Fruit fly (Drosophila melanogaster): ENCODE data around the gene tant.

Gene tant

DNA sequence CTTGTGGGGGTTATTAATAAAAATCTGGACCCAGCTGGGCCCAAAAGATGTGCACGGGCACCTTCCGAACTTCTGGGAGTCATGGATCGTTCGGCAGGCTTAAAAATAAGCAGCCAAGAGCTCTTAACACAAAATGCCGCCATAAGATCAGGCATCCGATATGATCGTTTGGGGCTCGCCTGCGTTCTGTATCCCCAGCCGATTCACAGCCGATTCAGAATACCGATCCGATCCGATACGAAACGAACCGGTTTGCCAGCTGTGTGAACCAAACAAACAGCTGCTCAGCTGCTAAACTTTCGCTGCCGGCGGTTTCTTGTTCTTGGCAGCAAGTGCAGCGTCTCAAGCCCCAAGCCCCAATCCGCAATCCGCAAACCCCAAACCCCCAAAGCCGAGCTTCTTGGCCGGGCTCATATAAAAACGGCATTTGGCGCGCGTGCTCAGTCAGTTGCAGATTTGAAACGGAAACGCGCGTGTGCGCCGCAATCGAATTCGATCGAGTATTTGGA is 11.0 kb downstream of the tant start, which contains the start of gene CG42269:
Gene CG42269 (plus strand): TSS at position 416 of the 509 bp plus-strand sequence.
- no peak for TF ChIP-seq CG17801 (GFP tag; optimal IDR thresholded peaks at IDR 0.05; ENCODE audit: partially characterized antibody)

- TF ChIP-seq CG17801 (GFP tag; optimal IDR thresholded peaks at IDR 0.05; ENCODE audit: partially characterized antibody), result no peak
Observed at dm6 chr3L:6068178-6068577, 13.2 kb downstream of the tant start.

dm6 chr3L:6070119-6070518 is 15.2 kb downstream of the tant start:
- no peak for TF ChIP-seq CG17801 (GFP tag; optimal IDR thresholded peaks at IDR 0.05; ENCODE audit: partially characterized antibody)

DNA sequence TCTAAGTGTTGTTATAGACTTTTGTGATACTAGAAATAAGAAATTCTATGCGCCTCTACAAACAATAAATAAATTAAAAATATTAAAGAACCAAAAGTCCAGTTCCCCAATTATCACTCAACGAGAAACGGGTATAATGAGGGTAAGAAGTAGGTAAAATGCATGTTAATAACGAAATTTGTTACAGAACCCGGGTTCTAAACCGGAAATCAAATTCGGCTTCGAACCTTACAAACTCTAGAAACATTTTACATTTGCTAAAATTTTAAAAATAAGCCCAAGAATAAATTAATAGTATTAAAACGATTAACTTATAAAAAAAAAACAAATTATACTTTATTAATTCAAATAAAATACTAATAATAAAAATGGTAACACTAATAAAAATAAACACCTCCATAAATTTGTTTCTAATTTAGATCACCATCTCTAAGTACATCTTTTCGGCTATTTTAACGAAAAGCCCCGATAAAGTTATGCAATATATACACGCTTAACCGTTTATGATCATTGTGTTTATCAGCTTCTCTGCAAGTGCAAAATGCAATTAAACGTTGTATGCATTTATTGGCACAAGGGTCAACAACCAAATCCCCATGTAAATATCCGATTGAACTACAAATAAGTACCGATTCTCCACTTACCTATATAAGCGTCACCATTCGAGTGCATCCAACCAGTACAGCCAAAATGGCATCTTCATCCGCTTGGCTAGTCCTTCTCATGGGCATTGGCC is 16.7 kb downstream of the tant start, which contains the start of gene CG6602:
Gene CG6602 (plus strand): TSS at position 686 of the 736 bp plus-strand sequence.
- peak; percentile 48 for TF ChIP-seq CG17801 (GFP tag; optimal IDR thresholded peaks at IDR 0.05; ENCODE audit: partially characterized antibody)

dm6 chr3L:6074975-6075692 is 20.2 kb downstream of the tant start, which contains the start of the genes CG13295 and CG6610:
CG13295 (minus strand) TSS chr3L:6075245.
CG6610 (plus strand) TSS chr3L:6075536.
- peak; percentile 55 for TF ChIP-seq CG17801 (GFP tag; optimal IDR thresholded peaks at IDR 0.05; ENCODE audit: partially characterized antibody)

- no peak for TF ChIP-seq CG17801 (GFP tag; optimal IDR thresholded peaks at IDR 0.05; ENCODE audit: partially characterized antibody)
Observed at dm6 chr3L:6076429-6076828, 21.5 kb downstream of the tant start, which contains the start of gene ssp6. ssp6 (plus strand) TSS chr3L:6076722.

- no peak for TF ChIP-seq CG17801 (GFP tag; optimal IDR thresholded peaks at IDR 0.05; ENCODE audit: partially characterized antibody)
Observed at dm6 chr3L:6082561-6082960, 27.6 kb downstream of the tant start, which contains the start of gene CG13293. CG13293 (plus strand) TSS chr3L:6082883.

dm6 chr3L:6084446-6084845 is 29.5 kb downstream of the tant start:
- TF ChIP-seq CG17801 (GFP tag; optimal IDR thresholded peaks at IDR 0.05; ENCODE audit: partially characterized antibody), result no peak

dm6 chr3L:6085157-6085556 is 30.2 kb downstream of the tant start:
- TF ChIP-seq CG17801 (GFP tag; optimal IDR thresholded peaks at IDR 0.05; ENCODE audit: partially characterized antibody), result no peak

DNA sequence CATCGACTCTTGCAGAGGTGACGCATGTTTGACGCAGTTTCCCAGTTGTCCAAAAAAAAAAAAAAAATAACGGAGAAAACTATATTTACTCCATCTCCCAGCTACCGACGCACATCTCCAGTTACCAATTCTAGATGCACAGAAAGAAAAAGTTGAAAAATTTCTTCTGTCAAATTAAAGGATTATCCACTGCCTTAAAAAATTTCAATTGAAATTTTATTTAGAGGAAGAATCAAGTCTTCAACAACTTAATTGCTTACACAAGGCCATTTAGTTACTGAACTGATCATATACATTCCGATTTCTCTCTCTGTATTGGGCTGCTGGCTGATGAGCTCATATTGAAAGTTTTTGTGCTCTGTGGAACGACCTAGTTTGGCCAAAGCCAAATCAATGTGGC is 31.1 kb downstream of the tant start:
- no peak for TF ChIP-seq CG17801 (GFP tag; optimal IDR thresholded peaks at IDR 0.05; ENCODE audit: partially characterized antibody)

DNA sequence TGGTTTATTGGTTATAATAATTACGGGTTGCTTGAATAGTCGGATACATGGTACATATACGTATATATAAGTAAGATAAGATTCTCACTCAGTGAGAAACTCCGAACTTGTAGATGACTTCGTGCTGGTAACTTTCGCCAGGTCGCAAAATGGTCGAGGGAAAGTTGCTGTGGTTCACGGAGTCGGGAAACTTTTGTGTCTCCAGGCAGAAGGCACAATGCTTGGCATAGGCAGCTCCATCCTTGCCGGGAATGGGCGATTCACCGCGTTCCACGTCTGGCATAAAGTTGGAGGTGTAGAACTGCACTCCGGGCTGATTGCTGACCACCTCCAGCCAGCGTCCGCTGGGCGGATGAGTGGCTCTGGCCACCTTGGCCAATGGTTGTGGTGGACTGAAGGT is 38.3 kb downstream of the tant start, which contains the start of gene CG10469:
Gene CG10469 (minus strand): TSS at position 101 of the 400 bp plus-strand sequence.
- TF ChIP-seq CG17801 (GFP tag; optimal IDR thresholded peaks at IDR 0.05; ENCODE audit: partially characterized antibody), result no peak

DNA sequence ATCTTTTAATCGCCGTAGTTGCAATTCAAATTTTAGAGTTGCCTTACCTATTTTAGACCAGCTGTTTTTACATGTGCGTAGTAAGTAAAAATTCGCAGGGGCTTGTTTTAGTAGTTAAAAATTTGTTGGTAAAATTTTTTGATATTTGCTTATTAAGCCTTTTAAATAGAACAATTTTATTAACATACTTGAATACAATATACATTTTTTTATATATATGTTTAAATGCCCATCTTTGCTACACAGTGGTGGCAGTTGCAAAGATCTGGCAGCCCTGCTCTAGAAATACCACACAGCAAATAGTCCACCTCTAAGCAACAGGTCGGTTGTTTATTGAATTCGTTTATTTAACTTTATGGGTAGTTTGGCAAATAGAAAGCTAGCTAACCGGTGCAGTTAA is 39.8 kb downstream of the tant start, which contains the start of the genes CG10467 and loj:
Gene CG10467 (minus strand): TSS at position 51 of the 400 bp plus-strand sequence.
Gene loj (plus strand): TSS at position 291 of the 400 bp plus-strand sequence.
- peak; percentile 91 for TF ChIP-seq CG17801 (GFP tag; optimal IDR thresholded peaks at IDR 0.05; ENCODE audit: partially characterized antibody)

DNA sequence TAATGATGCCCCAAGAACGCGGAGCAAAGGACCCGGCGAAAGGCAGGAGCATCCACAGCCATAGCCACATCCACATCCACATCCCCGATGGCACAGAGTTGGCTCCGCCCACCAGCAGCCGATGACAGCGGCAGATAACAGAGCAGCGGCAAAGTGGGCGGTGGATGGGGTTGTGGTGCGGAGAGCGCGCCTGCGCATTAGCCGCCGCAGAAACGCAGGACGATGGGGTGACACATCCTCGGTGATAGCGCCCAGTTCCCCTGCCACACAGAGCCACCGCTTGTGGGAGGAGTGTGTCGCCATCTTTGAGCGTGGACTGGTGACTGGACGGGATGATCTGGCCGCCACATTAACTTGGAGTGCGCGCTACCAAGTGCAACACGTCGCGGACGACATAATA is 42.3 kb downstream of the tant start, which contains the start of gene Ets65A:
Gene Ets65A (plus strand): TSS at position 348 of the 400 bp plus-strand sequence.
- TF ChIP-seq CG17801 (GFP tag; optimal IDR thresholded peaks at IDR 0.05; ENCODE audit: partially characterized antibody), result no peak

DNA sequence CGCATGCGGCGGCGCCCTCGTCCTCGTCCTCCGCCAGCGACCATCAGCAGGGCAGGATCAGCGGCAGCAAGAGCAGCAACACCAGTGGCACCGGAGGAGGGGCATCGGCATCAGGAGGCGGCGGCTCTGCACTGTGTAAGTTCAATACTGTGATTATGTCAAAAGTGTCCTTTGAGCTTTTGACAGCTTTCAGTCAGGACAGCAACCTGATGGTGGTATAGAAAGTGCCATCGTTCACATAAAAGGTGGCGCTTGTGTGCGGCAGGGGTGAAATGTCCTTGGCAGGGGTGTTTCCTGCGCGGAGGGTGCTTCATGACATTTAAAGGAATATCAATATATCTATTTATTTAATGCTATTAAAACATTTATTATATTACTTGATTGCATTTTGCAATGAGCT is 48.7 kb downstream of the tant start:
- no peak for TF ChIP-seq CG17801 (GFP tag; optimal IDR thresholded peaks at IDR 0.05; ENCODE audit: partially characterized antibody)

DNA sequence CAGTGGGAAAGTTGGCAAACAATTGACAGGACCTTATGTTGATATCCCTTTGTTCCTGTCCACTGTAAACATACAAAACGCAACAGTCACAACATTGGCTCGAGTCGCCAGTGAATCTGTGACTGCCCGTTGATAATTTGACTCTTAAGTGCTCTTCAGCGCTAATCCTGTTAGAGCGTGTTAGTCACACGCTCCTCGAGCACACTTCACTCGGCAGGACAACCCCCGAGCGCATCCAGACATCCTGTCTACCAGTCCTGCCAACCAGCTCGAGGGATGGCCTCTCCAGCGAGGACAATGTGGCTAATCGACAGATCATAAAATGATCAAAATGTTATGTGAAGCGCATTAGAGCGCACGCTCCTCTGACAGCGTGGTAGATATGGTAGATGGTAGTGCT is 49.6 kb downstream of the tant start:
- no peak for TF ChIP-seq CG17801 (GFP tag; optimal IDR thresholded peaks at IDR 0.05; ENCODE audit: partially characterized antibody)
